Fruit fly (Drosophila melanogaster): ENCODE measurements around the gene lft.
A peak's percentile ranks its signal among the peaks of the same experiment; 100 is the strongest.

DNA sequence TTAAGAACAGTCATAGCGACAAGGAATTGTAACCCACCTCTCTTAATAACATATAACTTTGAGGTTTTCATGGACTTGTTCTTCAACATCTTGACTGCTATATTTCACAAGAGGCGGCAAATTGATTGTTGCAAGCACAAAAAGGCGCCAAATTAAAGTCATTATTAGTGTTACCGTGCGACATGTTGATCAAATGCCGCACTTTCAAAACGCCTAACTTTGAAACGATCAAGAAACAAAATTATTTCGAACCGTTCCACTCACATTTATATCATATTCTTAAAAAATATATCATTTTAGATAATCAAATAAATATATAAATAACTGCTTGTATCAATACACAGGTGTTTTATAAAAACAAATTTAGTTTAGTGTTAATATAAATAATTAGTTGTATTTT lies 36.5 kb upstream of the lft start, which contains the start of gene RnrL:
- TF ChIP-seq pad (GFP tag; optimal IDR thresholded peaks at IDR 0.05) (no peak), cnc (optimal IDR thresholded peaks at IDR 0.05) (no peak), kay (GFP tag; ENCODE audit: borderline replicate concordance) (peak; percentile 82), ovo (GFP tag; optimal IDR thresholded peaks at IDR 0.05) (no peak), Hr96 (GFP tag; optimal IDR thresholded peaks at IDR 0.05) (no peak), CG5204 (GFP tag; optimal IDR thresholded peaks at IDR 0.05) (no peak), CG11617 (GFP tag; optimal IDR thresholded peaks at IDR 0.05) (no peak), CG7045 (GFP tag; optimal IDR thresholded peaks at IDR 0.05) (no peak), CG12768 (GFP tag; optimal IDR thresholded peaks at IDR 0.05) (no peak)

Measured in whole organism, adult.